Worm (Caenorhabditis elegans) whole organism, L3 larva: ENCODE results near the gene W10G11.3.

Experiments
- R02D3.7 ChIP-seq: fragments of 150-350 bp; optimal IDR thresholded peaks from 2 replicates; lab custom pipeline; 2014; ENCODE audit warnings: missing biosample characterization, missing genetic modification characterization
- ZK546.5 ChIP-seq: sonication (generic microtip); optimal IDR thresholded peaks from 2 replicates; lab custom pipeline; 2017; ENCODE audit warnings: missing biosample characterization, missing genetic modification characterization
- aly-2 ChIP-seq: fragments of 150-350 bp; optimal IDR thresholded peaks from 2 replicates; lab custom pipeline; 2014; ENCODE audit warnings: missing biosample characterization, missing genetic modification characterization
- ama-1 ChIP-seq: fragments of 150-350 bp; optimal IDR thresholded peaks from 2 replicates; lab custom pipeline; 2018
- ceh-16 ChIP-seq: sonication (generic microtip); optimal IDR thresholded peaks from 2 replicates; lab custom pipeline; 2017; ENCODE audit warnings: missing biosample characterization, missing genetic modification characterization
- ceh-28 ChIP-seq: fragments of 150-350 bp; optimal IDR thresholded peaks from 2 replicates; lab custom pipeline; 2014; ENCODE audit warnings: missing biosample characterization, missing genetic modification reagents, missing genetic modification characterization
- ceh-82 ChIP-seq: fragments of 150-350 bp; optimal IDR thresholded peaks from 2 replicates; lab custom pipeline; 2014; ENCODE audit warnings: missing biosample characterization, missing genetic modification characterization
- ceh-9 ChIP-seq: sonication (generic microtip); optimal IDR thresholded peaks from 2 replicates; lab custom pipeline; 2018; ENCODE audit warnings: missing biosample characterization, missing genetic modification characterization
- daf-12 ChIP-seq: fragments of 150-350 bp; optimal IDR thresholded peaks from 2 replicates; lab custom pipeline; 2014; ENCODE audit warnings: missing biosample characterization, missing genetic modification reagents, missing genetic modification characterization
- egl-27 ChIP-seq: sonication (generic microtip); optimal IDR thresholded peaks from 4 replicates; lab custom pipeline; 2017; ENCODE audit warnings: missing biosample characterization, missing genetic modification reagents, missing genetic modification characterization
- egl-5 ChIP-seq: fragments of 150-350 bp; optimal IDR thresholded peaks from 2 replicates; lab custom pipeline; 2017; ENCODE audit warnings: missing biosample characterization, missing genetic modification reagents, missing genetic modification characterization, inconsistent platforms
- elt-1 ChIP-seq: fragments of 150-350 bp; optimal IDR thresholded peaks from 2 replicates; lab custom pipeline; 2014; ENCODE audit warnings: missing biosample characterization, missing genetic modification characterization
- elt-2 ChIP-seq: sonication (generic microtip); optimal IDR thresholded peaks from 2 replicates; lab custom pipeline; 2016; ENCODE audit warnings: missing genetic modification reagents, mild to moderate bottlenecking, missing genetic modification characterization, missing compliant biosample characterization
- elt-3 ChIP-seq, 3 experiments: fragments of 150-350 bp in 1 of 3; sonication (generic microtip) in 2 of 3; optimal IDR thresholded peaks; 2 replicates in 2 of 3; 4 replicates in 1 of 3; lab custom pipeline; 2014 to 2017; ENCODE audit warnings: missing biosample characterization in 3 of 3, missing genetic modification characterization in 3 of 3
- eor-1 ChIP-seq, 2 experiments: fragments of 150-350 bp; optimal IDR thresholded peaks; 2 replicates each; lab custom pipeline; 2014 to 2018; ENCODE audit warnings: missing biosample characterization in 2 of 2, missing genetic modification characterization in 2 of 2
- fkh-10 ChIP-seq: sonication (generic microtip); optimal IDR thresholded peaks from 2 replicates; lab custom pipeline; 2017; ENCODE audit warnings: missing biosample characterization, missing genetic modification reagents, missing genetic modification characterization
- fkh-2 ChIP-seq: fragments of 150-350 bp; optimal IDR thresholded peaks from 2 replicates; lab custom pipeline; 2014; ENCODE audit warnings: missing biosample characterization, missing genetic modification reagents, missing genetic modification characterization
- fos-1 ChIP-seq: fragments of 150-350 bp; optimal IDR thresholded peaks from 2 replicates; lab custom pipeline; 2014; ENCODE audit warnings: missing biosample characterization, missing genetic modification characterization
- hmg-11 ChIP-seq: sonication (generic microtip); optimal IDR thresholded peaks from 2 replicates; lab custom pipeline; 2016; ENCODE audit warnings: missing genetic modification characterization, missing compliant biosample characterization
- jun-1 ChIP-seq: fragments of 150-350 bp; optimal IDR thresholded peaks from 2 replicates; lab custom pipeline; 2014; ENCODE audit warnings: missing biosample characterization, missing genetic modification reagents, missing genetic modification characterization
- lin-15B ChIP-seq: fragments of 150-350 bp; optimal IDR thresholded peaks from 2 replicates; lab custom pipeline; 2014; ENCODE audit warnings: missing biosample characterization, missing genetic modification characterization
- lin-39 ChIP-seq: fragments of 150-350 bp; optimal IDR thresholded peaks from 2 replicates; lab custom pipeline; 2018; ENCODE audit warnings: missing biosample characterization, missing genetic modification reagents, missing genetic modification characterization
- lsy-12 ChIP-seq: sonication (generic microtip); optimal IDR thresholded peaks from 2 replicates; lab custom pipeline; 2016; ENCODE audit warnings: mild to moderate bottlenecking, missing genetic modification characterization, missing compliant biosample characterization
- mdl-1 ChIP-seq: fragments of 150-350 bp; optimal IDR thresholded peaks from 2 replicates; lab custom pipeline; 2014; ENCODE audit warnings: missing biosample characterization, missing genetic modification characterization
- mml-1 ChIP-seq: fragments of 150-350 bp; sonication (generic microtip); optimal IDR thresholded peaks from 3 replicates; lab custom pipeline; 2014; ENCODE audit warnings: missing biosample characterization, missing genetic modification characterization
- nfya-1 ChIP-seq: sonication (generic microtip); optimal IDR thresholded peaks from 2 replicates; lab custom pipeline; 2017; ENCODE audit warnings: missing genetic modification characterization, mild to moderate bottlenecking, missing compliant biosample characterization, antibody characterized with exemption, moderate library complexity; ENCODE audit not compliant: insufficient read depth
- nhr-11 ChIP-seq: fragments of 150-350 bp; optimal IDR thresholded peaks from 2 replicates; lab custom pipeline; 2014; ENCODE audit warnings: missing biosample characterization, missing genetic modification characterization
- nhr-12 ChIP-seq: fragments of 150-350 bp; optimal IDR thresholded peaks from 2 replicates; lab custom pipeline; 2014; ENCODE audit warnings: missing biosample characterization, missing genetic modification characterization
- nhr-23 ChIP-seq: fragments of 150-350 bp; optimal IDR thresholded peaks from 2 replicates; lab custom pipeline; 2014; ENCODE audit warnings: missing biosample characterization, missing genetic modification reagents, missing genetic modification characterization
- nhr-237 ChIP-seq: fragments of 150-350 bp; optimal IDR thresholded peaks from 2 replicates; lab custom pipeline; 2014; ENCODE audit warnings: missing biosample characterization, missing genetic modification characterization
- nhr-25 ChIP-seq: sonication (generic microtip); optimal IDR thresholded peaks from 2 replicates; lab custom pipeline; 2017; ENCODE audit warnings: missing biosample characterization, missing genetic modification characterization
- nhr-28 ChIP-seq: fragments of 150-350 bp; optimal IDR thresholded peaks from 2 replicates; lab custom pipeline; 2014; ENCODE audit warnings: missing biosample characterization, missing genetic modification characterization
- nhr-43 ChIP-seq: sonication (generic microtip); optimal IDR thresholded peaks from 2 replicates; lab custom pipeline; 2016; ENCODE audit warnings: mild to moderate bottlenecking, missing genetic modification characterization, missing compliant biosample characterization; ENCODE audit not compliant: poor library complexity, severe bottlenecking
- nhr-67 ChIP-seq: fragments of 150-350 bp; optimal IDR thresholded peaks from 2 replicates; lab custom pipeline; 2014; ENCODE audit warnings: missing biosample characterization, missing genetic modification characterization
- nhr-76 ChIP-seq: fragments of 150-350 bp; sonication (generic microtip); optimal IDR thresholded peaks from 5 replicates; lab custom pipeline; 2014; ENCODE audit warnings: missing biosample characterization, missing genetic modification characterization
- nhr-77 ChIP-seq: fragments of 150-350 bp; optimal IDR thresholded peaks from 2 replicates; lab custom pipeline; 2014; ENCODE audit warnings: missing biosample characterization, missing genetic modification characterization
- pha-4 ChIP-seq: fragments of 150-350 bp; optimal IDR thresholded peaks from 2 replicates; lab custom pipeline; 2014; ENCODE audit warnings: missing biosample characterization, missing genetic modification reagents, missing genetic modification characterization
- pqm-1 ChIP-seq: fragments of 150-350 bp; optimal IDR thresholded peaks from 2 replicates; lab custom pipeline; 2017; ENCODE audit warnings: missing biosample characterization, missing genetic modification characterization, inconsistent platforms
- sea-2 ChIP-seq: fragments of 150-350 bp; sonication (generic microtip); optimal IDR thresholded peaks from 4 replicates; lab custom pipeline; 2014; ENCODE audit warnings: missing biosample characterization, missing genetic modification reagents, missing genetic modification characterization
- skn-1 ChIP-seq: fragments of 150-350 bp; optimal IDR thresholded peaks from 2 replicates; lab custom pipeline; 2014; ENCODE audit warnings: missing biosample characterization, missing genetic modification characterization
- snpc-4 ChIP-seq: fragments of 150-350 bp; optimal IDR thresholded peaks from 2 replicates; lab custom pipeline; 2014; ENCODE audit warnings: missing biosample characterization, missing genetic modification characterization
- tbx-2 ChIP-seq: sonication (generic microtip); optimal IDR thresholded peaks from 2 replicates; lab custom pipeline; 2016; ENCODE audit warnings: mild to moderate bottlenecking, missing genetic modification characterization, missing compliant biosample characterization
- unc-39 ChIP-seq: sonication (generic microtip); optimal IDR thresholded peaks from 4 replicates; lab custom pipeline; 2017; ENCODE audit warnings: missing biosample characterization, missing genetic modification characterization
- unc-62 ChIP-seq: fragments of 150-350 bp; sonication (generic microtip); optimal IDR thresholded peaks from 4 replicates; lab custom pipeline; 2014; ENCODE audit warnings: missing biosample characterization, missing genetic modification reagents, missing genetic modification characterization
- zag-1 ChIP-seq: fragments of 150-350 bp; optimal IDR thresholded peaks from 2 replicates; lab custom pipeline; 2014; ENCODE audit warnings: missing biosample characterization, missing genetic modification characterization
- ztf-11 ChIP-seq: fragments of 150-350 bp; optimal IDR thresholded peaks from 2 replicates; lab custom pipeline; 2014; ENCODE audit warnings: missing biosample characterization, missing genetic modification characterization
- ztf-4 ChIP-seq: fragments of 150-350 bp; optimal IDR thresholded peaks from 2 replicates; lab custom pipeline; 2014; ENCODE audit warnings: missing biosample characterization, missing genetic modification characterization

The W10G11.3 gene

ce11 chrII:3520988-3521850 is 41.1 kb downstream of the W10G11.3 start, which contains the start of gene W09G10.9 (continued):
- TF ChIP-seq sea-2 (GFP tag; lab: Kevin White, UChicago) (no peak), tbx-2 (tag; lab: Kevin White, UChicago) (no peak), fkh-2 (no peak), hmg-11 (tag; lab: Kevin White, UChicago) (peak; percentile 79), mml-1 (tag; lab: Kevin White, UChicago) (no peak), lin-15B (tag; lab: Kevin White, UChicago) (peak; percentile 73)

- TF ChIP-seq ceh-16 (tag; lab: Kevin White, UChicago) (peak; percentile 61), nhr-25 (peak; percentile 76), eor-1 (tag; optimal IDR thresholded peaks at IDR 0.05; lab: Kevin White, UChicago) (no peak), nhr-12 (tag; lab: Kevin White, UChicago) (no peak), pqm-1 (peak; percentile 21), fkh-10 (GFP tag; lab: Kevin White, UChicago) (no peak), unc-39 (tag; lab: Kevin White, UChicago) (no peak), aly-2 (tag; lab: Kevin White, UChicago) (no peak), zag-1 (no peak), nhr-28 (tag; lab: Kevin White, UChicago) (no peak), fkh-2 (no peak), lin-39 (peak; percentile 76), nhr-11 (tag; lab: Kevin White, UChicago) (no peak), sea-2 (GFP tag; lab: Kevin White, UChicago) (no peak), egl-27 (tag; lab: Kevin White, UChicago) (peak; percentile 72), ceh-9 (tag; lab: Kevin White, UChicago) (no peak), tbx-2 (tag; lab: Kevin White, UChicago) (peak; percentile 69), nhr-43 (tag; lab: Kevin White, UChicago) (peak; percentile 39), lsy-12 (tag; lab: Kevin White, UChicago) (peak; percentile 79), nhr-237 (no peak), unc-62 (GFP tag; lab: Kevin White, UChicago) (no peak), nhr-67 (tag; lab: Kevin White, UChicago) (no peak), nhr-77 (tag; lab: Kevin White, UChicago) (no peak), mdl-1 (tag; lab: Kevin White, UChicago) (no peak), ceh-82 (peak; percentile 19), ceh-28 (tag; lab: Kevin White, UChicago) (peak; percentile 18), ama-1 (peak; percentile 55), pha-4 (tag; lab: Kevin White, UChicago) (peak; percentile 59), jun-1 (peak; percentile 58), skn-1 (tag; lab: Kevin White, UChicago) (peak; percentile 21), egl-5 (tag; lab: Kevin White, UChicago) (peak; percentile 70), R02D3.7 (tag; lab: Kevin White, UChicago) (peak; percentile 17), nfya-1 (tag; lab: Kevin White, UChicago) (peak; percentile 87), nhr-76 (tag; lab: Kevin White, UChicago) (no peak), lin-15B (tag; lab: Kevin White, UChicago) (peak; percentile 51), elt-1 (tag; lab: Kevin White, UChicago) (no peak), elt-3 (tag; optimal IDR thresholded peaks at IDR 0.05; lab: Kevin White, UChicago) (peak in 1 of 3 experiments; percentile 10), ztf-11 (tag; lab: Kevin White, UChicago) (no peak), ztf-4 (tag; lab: Kevin White, UChicago) (peak; percentile 49), elt-2 (tag; lab: Kevin White, UChicago) (peak; percentile 78), ZK546.5 (tag; lab: Kevin White, UChicago) (no peak), nhr-23 (peak; percentile 45), fos-1 (no peak), mml-1 (tag; lab: Kevin White, UChicago) (no peak), snpc-4 (peak; percentile 29), hmg-11 (tag; lab: Kevin White, UChicago) (peak; percentile 71), daf-12 (tag; lab: Kevin White, UChicago) (no peak)
Measured at ce11 chrII:3518961-3519544, 43.3 kb downstream of the W10G11.3 start, which contains the start of gene clec-126. Gene clec-126 (plus strand): TSS chrII:3519494.
